Fruit fly (Drosophila melanogaster) whole organism, embryonic: ENCODE data around the gene Ir68b.

Experiments
- Asciz ChIP-seq: fragments of 200-800 bp; sonication (Bioruptor generic); optimal IDR thresholded peaks from 2 replicates; lab custom pipeline; 2017; ENCODE audit warnings: missing biosample characterization, mild to moderate bottlenecking, missing genetic modification characterization, missing genetic modification reagents
- B-H2 ChIP-seq: fragments of 200-800 bp; sonication (Bioruptor generic); optimal IDR thresholded peaks from 2 replicates; lab custom pipeline; 2018; ENCODE audit warnings: missing biosample characterization, mild to moderate bottlenecking, missing genetic modification characterization
- BtbVII ChIP-seq: fragments of 200-800 bp; sonication (Bioruptor generic); optimal IDR thresholded peaks from 3 replicates; lab custom pipeline; 2017; ENCODE audit warnings: missing biosample characterization, mild to moderate bottlenecking, missing genetic modification characterization
- CG12219 ChIP-seq: fragments of 200-800 bp; sonication (Bioruptor generic); optimal IDR thresholded peaks from 3 replicates; lab custom pipeline; 2018; ENCODE audit warnings: missing biosample characterization, mild to moderate bottlenecking, missing genetic modification characterization
- CG13775 ChIP-seq: fragments of 200-800 bp; sonication (Bioruptor generic); optimal IDR thresholded peaks from 3 replicates; lab custom pipeline; 2017; ENCODE audit warnings: missing biosample characterization, mild to moderate bottlenecking, missing genetic modification characterization
- CG14014 ChIP-seq: fragments of 200-800 bp; sonication (Bioruptor generic); IDR thresholded peaks from 2 replicates; pipeline ENCODE4 v1.3.6; 2022; ENCODE audit warnings: missing biosample characterization, missing genetic modification characterization
- CG15601 ChIP-seq: fragments of 200-800 bp; sonication (Bioruptor generic); optimal IDR thresholded peaks from 3 replicates; lab custom pipeline; 2019; ENCODE audit warnings: missing biosample characterization, mild to moderate bottlenecking, missing genetic modification characterization, moderate library complexity
- CG18262 ChIP-seq: fragments of 200-800 bp; optimal IDR thresholded peaks from 3 replicates; lab custom pipeline; 2019; ENCODE audit warnings: missing biosample characterization, mild to moderate bottlenecking, missing genetic modification characterization, moderate library complexity
- CG2120 ChIP-seq: fragments of 200-800 bp; sonication (Bioruptor generic); optimal IDR thresholded peaks from 3 replicates; lab custom pipeline; 2016; ENCODE audit warnings: missing biosample characterization, missing genetic modification characterization
- CG30431 ChIP-seq: fragments of 200-800 bp; sonication (Bioruptor generic); optimal IDR thresholded peaks from 2 replicates; lab custom pipeline; 2017; ENCODE audit warnings: missing biosample characterization, missing genetic modification characterization
- CG3281 ChIP-seq: fragments of 200-800 bp; sonication (Bioruptor generic); optimal IDR thresholded peaks from 3 replicates; lab custom pipeline; 2017; ENCODE audit warnings: missing biosample characterization, mild to moderate bottlenecking, missing genetic modification characterization
- CG43689 ChIP-seq: fragments of 200-800 bp; sonication (Bioruptor generic); IDR thresholded peaks from 2 replicates; pipeline ENCODE4 v1.3.6; 2022; ENCODE audit warnings: missing biosample characterization, missing genetic modification characterization
- CG4404 ChIP-seq: fragments of 200-800 bp; sonication (Bioruptor generic); IDR thresholded peaks from 2 replicates; pipeline ENCODE4 v1.3.6; 2022; ENCODE audit warnings: missing biosample characterization, missing genetic modification characterization
- CG4820 ChIP-seq: fragments of 200-800 bp; sonication (Bioruptor generic); optimal IDR thresholded peaks from 3 replicates; lab custom pipeline; 2016; ENCODE audit warnings: missing biosample characterization, missing genetic modification characterization
- CG6854 ChIP-seq: fragments of 200-800 bp; sonication (Bioruptor generic); optimal IDR thresholded peaks from 3 replicates; lab custom pipeline; 2017; ENCODE audit warnings: missing biosample characterization, mild to moderate bottlenecking, missing genetic modification characterization
- CG7357 ChIP-seq: fragments of 200-800 bp; sonication (Bioruptor generic); IDR thresholded peaks from 3 replicates; pipeline ENCODE4 v1.3.6; 2022; ENCODE audit warnings: missing biosample characterization, missing genetic modification characterization
- CG7839 ChIP-seq: fragments of 200-800 bp; sonication (Bioruptor generic); optimal IDR thresholded peaks from 3 replicates; lab custom pipeline; 2018; ENCODE audit warnings: missing biosample characterization, mild to moderate bottlenecking, missing genetic modification characterization, moderate library complexity
- CG8290 ChIP-seq, 3 experiments: fragments of 200-800 bp; sonication (Bioruptor generic); optimal IDR thresholded peaks; 2 replicates each; lab custom pipeline; 2016 to 2019; ENCODE audit warnings: missing biosample characterization in 3 of 3, missing genetic modification characterization in 3 of 3, mild to moderate bottlenecking in 2 of 3, moderate library complexity in 1 of 3
- CG9609 ChIP-seq: fragments of 200-800 bp; sonication (Bioruptor generic); optimal IDR thresholded peaks from 3 replicates; lab custom pipeline; 2016; ENCODE audit warnings: missing biosample characterization, missing genetic modification characterization
- CG9876 ChIP-seq: fragments of 200-800 bp; sonication (Bioruptor generic); optimal IDR thresholded peaks from 2 replicates; lab custom pipeline; 2016; ENCODE audit warnings: missing biosample characterization, missing genetic modification characterization
- CoRest ChIP-seq: fragments of 200-800 bp; sonication (Bioruptor generic); optimal IDR thresholded peaks from 3 replicates; lab custom pipeline; 2018; ENCODE audit warnings: missing biosample characterization, mild to moderate bottlenecking, missing genetic modification characterization, moderate library complexity
- Ets97D ChIP-seq: fragments of 200-800 bp; sonication (Bioruptor generic); optimal IDR thresholded peaks from 3 replicates; lab custom pipeline; 2016; ENCODE audit warnings: missing biosample characterization, missing genetic modification characterization
- Hr51 ChIP-seq, 2 experiments: fragments of 200-800 bp; sonication (Bioruptor generic); optimal IDR thresholded peaks; 2 replicates in 1 of 2; 3 replicates in 1 of 2; lab custom pipeline; 2016 to 2018; ENCODE audit warnings: missing biosample characterization in 2 of 2, missing genetic modification characterization in 2 of 2, mild to moderate bottlenecking in 1 of 2, moderate library complexity in 1 of 2
- Lim3 ChIP-seq: fragments of 200-800 bp; sonication (Bioruptor generic); IDR thresholded peaks from 2 replicates; pipeline ENCODE4 v1.3.6; 2022; ENCODE audit warnings: missing biosample characterization, missing genetic modification characterization
- Lpt ChIP-seq: fragments of >200 bp; optimal IDR thresholded peaks from 2 replicates; lab custom pipeline; 2018; ENCODE audit warnings: missing biosample characterization, missing genetic modification characterization
- Nf-YB ChIP-seq: fragments of 200-800 bp; sonication (Bioruptor generic); optimal IDR thresholded peaks from 3 replicates; lab custom pipeline; 2019; ENCODE audit warnings: missing biosample characterization, mild to moderate bottlenecking, missing genetic modification characterization, moderate library complexity
- Pdp1 ChIP-seq, 2 experiments: fragments of 200-800 bp; sonication (Bioruptor generic); optimal IDR thresholded peaks; 3 replicates each; lab custom pipeline; 2016; ENCODE audit warnings: missing biosample characterization in 2 of 2, missing genetic modification characterization in 2 of 2, mild to moderate bottlenecking in 1 of 2, moderate library complexity in 1 of 2
- Ptx1 ChIP-seq: fragments of 200-800 bp; sonication (Bioruptor generic); IDR thresholded peaks from 2 replicates; pipeline ENCODE4 v1.3.6; 2022; ENCODE audit warnings: missing biosample characterization, missing genetic modification characterization
- Side ChIP-seq: fragments of 200-800 bp; sonication (Bioruptor generic); optimal IDR thresholded peaks from 2 replicates; lab custom pipeline; 2016; ENCODE audit warnings: missing biosample characterization, missing genetic modification characterization
- Six4 ChIP-seq: fragments of 200-800 bp; sonication (Bioruptor generic); optimal IDR thresholded peaks from 2 replicates; lab custom pipeline; 2016; ENCODE audit warnings: missing biosample characterization, missing genetic modification characterization
- TFAM ChIP-seq: fragments of 200-800 bp; sonication (Bioruptor generic); optimal IDR thresholded peaks from 2 replicates; lab custom pipeline; 2017; ENCODE audit warnings: missing biosample characterization, missing genetic modification characterization, inconsistent platforms
- Taf1 ChIP-seq: fragments of 200-800 bp; sonication (Bioruptor generic); IDR thresholded peaks from 2 replicates; pipeline ENCODE4 v1.3.6; 2022; ENCODE audit warnings: missing biosample characterization, missing genetic modification characterization
- ab ChIP-seq: fragments of 200-800 bp; sonication (Bioruptor generic); optimal IDR thresholded peaks from 2 replicates; lab custom pipeline; 2016; ENCODE audit warnings: missing biosample characterization, missing genetic modification characterization
- abd-A ChIP-seq: fragments of 200-800 bp; sonication (Bioruptor generic); optimal IDR thresholded peaks from 3 replicates; lab custom pipeline; 2019; ENCODE audit warnings: missing biosample characterization, mild to moderate bottlenecking, missing genetic modification characterization, moderate library complexity
- ac ChIP-seq: fragments of 200-800 bp; sonication (Bioruptor generic); optimal IDR thresholded peaks from 3 replicates; lab custom pipeline; 2017; ENCODE audit warnings: missing biosample characterization, mild to moderate bottlenecking, missing genetic modification characterization
- cad ChIP-seq: fragments of >200 bp; optimal IDR thresholded peaks from 2 replicates; lab custom pipeline; 2017; ENCODE audit warnings: missing biosample characterization, missing genetic modification characterization
- chm ChIP-seq: fragments of 200-800 bp; sonication (Bioruptor generic); IDR thresholded peaks from 2 replicates; pipeline ENCODE4 v1.3.6; 2022; ENCODE audit warnings: missing biosample characterization, missing genetic modification characterization
- crp ChIP-seq, 2 experiments: fragments of 200-800 bp; sonication (Bioruptor generic); optimal IDR thresholded peaks; 2 replicates in 1 of 2; 3 replicates in 1 of 2; lab custom pipeline; 2017; ENCODE audit warnings: missing biosample characterization in 2 of 2, missing genetic modification characterization in 2 of 2, mild to moderate bottlenecking in 1 of 2, moderate library complexity in 1 of 2
- dmrt11E ChIP-seq: fragments of 200-800 bp; sonication (Bioruptor generic); optimal IDR thresholded peaks from 3 replicates; lab custom pipeline; 2018; ENCODE audit warnings: missing biosample characterization, mild to moderate bottlenecking, missing genetic modification characterization, moderate library complexity
- fd3F ChIP-seq: fragments of 200-800 bp; sonication (Bioruptor generic); optimal IDR thresholded peaks from 2 replicates; lab custom pipeline; 2018; ENCODE audit warnings: missing biosample characterization, mild to moderate bottlenecking, missing genetic modification characterization, moderate library complexity
- grau ChIP-seq: fragments of 200-800 bp; optimal IDR thresholded peaks from 3 replicates; lab custom pipeline; 2019; ENCODE audit warnings: missing biosample characterization, mild to moderate bottlenecking, missing genetic modification characterization, moderate library complexity
- gsb-n ChIP-seq: fragments of 200-800 bp; sonication (Bioruptor generic); optimal IDR thresholded peaks from 3 replicates; lab custom pipeline; 2018; ENCODE audit warnings: missing biosample characterization, mild to moderate bottlenecking, missing genetic modification characterization
- jing ChIP-seq: fragments of 200-800 bp; sonication (Bioruptor generic); optimal IDR thresholded peaks from 2 replicates; lab custom pipeline; 2018; ENCODE audit warnings: missing biosample characterization, mild to moderate bottlenecking, missing genetic modification characterization
- nerfin-1 ChIP-seq: fragments of 200-800 bp; sonication (Bioruptor generic); optimal IDR thresholded peaks from 3 replicates; lab custom pipeline; 2019; ENCODE audit warnings: missing biosample characterization, mild to moderate bottlenecking, missing genetic modification characterization, moderate library complexity
- p53 ChIP-seq: fragments of 200-800 bp; sonication (Bioruptor generic); optimal IDR thresholded peaks from 2 replicates; lab custom pipeline; 2016; ENCODE audit warnings: missing biosample characterization, missing genetic modification characterization
- pb ChIP-seq: fragments of 200-800 bp; sonication (Bioruptor generic); optimal IDR thresholded peaks from 3 replicates; lab custom pipeline; 2016; ENCODE audit warnings: missing biosample characterization, missing genetic modification characterization
- peb ChIP-seq: fragments of 200-800 bp; sonication (Bioruptor generic); IDR thresholded peaks from 2 replicates; pipeline ENCODE4 v1.3.6; 2022; ENCODE audit warnings: missing biosample characterization, missing genetic modification characterization
- sim ChIP-seq: fragments of 200-800 bp; sonication (Bioruptor generic); IDR thresholded peaks from 2 replicates; pipeline ENCODE4 v1.3.6; 2022; ENCODE audit warnings: missing biosample characterization, missing genetic modification characterization
- so ChIP-seq: fragments of 200-800 bp; sonication (Bioruptor generic); IDR thresholded peaks from 3 replicates; pipeline ENCODE4 v1.3.6; 2022; ENCODE audit warnings: missing biosample characterization, missing genetic modification characterization
- zf30C ChIP-seq: fragments of 200-800 bp; sonication (Bioruptor generic); optimal IDR thresholded peaks from 3 replicates; lab custom pipeline; 2018; ENCODE audit warnings: missing biosample characterization, mild to moderate bottlenecking, missing genetic modification characterization

Ir68b gene

DNA sequence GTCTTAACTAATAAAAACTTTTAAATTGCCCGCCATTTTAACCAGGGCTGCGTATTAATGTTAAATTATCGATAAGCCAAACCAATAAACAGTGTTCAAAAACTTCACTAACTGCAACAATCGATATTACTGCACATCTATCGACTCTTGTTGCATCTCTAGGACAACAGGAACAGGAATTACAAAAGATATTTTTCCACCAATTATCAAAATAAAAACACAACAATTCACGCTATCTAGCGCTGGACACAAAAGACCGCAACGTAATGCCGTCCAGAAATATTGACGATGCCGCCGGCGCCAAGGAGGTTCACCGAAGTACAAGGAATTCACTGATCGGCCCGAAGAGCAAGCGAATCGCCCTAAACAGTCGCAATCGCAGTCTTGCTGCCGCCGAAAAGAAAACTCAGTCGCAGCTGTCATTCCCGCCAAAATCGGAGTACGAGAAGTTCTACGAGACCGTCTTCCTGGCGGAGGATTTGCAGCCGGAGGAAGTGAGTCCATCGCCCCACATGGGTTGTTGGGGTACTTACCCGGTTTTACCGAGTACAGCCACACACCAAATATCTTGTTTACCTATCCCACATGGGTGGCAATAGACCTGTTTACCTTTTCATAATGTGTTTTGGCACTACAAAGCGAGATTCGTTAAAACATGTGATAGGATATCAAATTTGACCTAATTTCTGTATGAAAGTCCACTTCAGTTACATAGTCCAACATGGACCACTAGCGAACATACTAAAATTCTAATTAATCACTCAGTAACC, 11.0 kb downstream of the Ir68b start, which contains the start of gene vers (continued):
- TF ChIP-seq CoRest (tag; lab: Kevin White, UChicago) (peak; percentile 14), CG9609 (GFP tag; lab: Kevin White, UChicago) (no peak), BtbVII (GFP tag; lab: Kevin White, UChicago) (no peak), CG9876 (GFP tag; lab: Kevin White, UChicago) (no peak), Nf-YB (GFP tag; lab: Kevin White, UChicago) (no peak), Hr51 (GFP tag; optimal IDR thresholded peaks at IDR 0.05; lab: Kevin White, UChicago) (no peak), CG4820 (GFP tag; lab: Kevin White, UChicago) (no peak), nerfin-1 (tag; lab: Kevin White, UChicago) (no peak), dmrt11E (tag; lab: Kevin White, UChicago) (no peak), chm (GFP tag; lab: Robert Waterston, UW) (no peak), gsb-n (tag; lab: Kevin White, UChicago) (peak; percentile 19), cad (GFP tag; lab: Kevin White, UChicago) (no peak), CG43689 (GFP tag; lab: Robert Waterston, UW) (no peak), crp (GFP tag; optimal IDR thresholded peaks at IDR 0.05; lab: Kevin White, UChicago) (no peak), abd-A (no peak), Taf1 (GFP tag; lab: Robert Waterston, UW) (no peak), CG6854 (GFP tag; lab: Kevin White, UChicago) (no peak), fd3F (GFP tag; lab: Kevin White, UChicago) (no peak), sim (GFP tag; lab: Robert Waterston, UW) (no peak), CG15601 (tag; lab: Kevin White, UChicago) (no peak), CG7839 (tag; lab: Kevin White, UChicago) (no peak), Asciz (no peak), CG30431 (no peak), CG7357 (GFP tag; lab: Robert Waterston, UW) (no peak), B-H2 (GFP tag; lab: Kevin White, UChicago) (peak; percentile 43), CG4404 (GFP tag; lab: Robert Waterston, UW) (no peak), so (GFP tag; lab: Robert Waterston, UW) (no peak), Ets97D (GFP tag; lab: Kevin White, UChicago) (peak; percentile 58), zf30C (GFP tag; lab: Kevin White, UChicago) (no peak), peb (GFP tag; lab: Robert Waterston, UW) (no peak), grau (tag; lab: Kevin White, UChicago) (peak; percentile 10), pb (GFP tag; lab: Kevin White, UChicago) (no peak), Ptx1 (GFP tag; lab: Robert Waterston, UW) (no peak), Pdp1 (GFP tag; optimal IDR thresholded peaks at IDR 0.05; lab: Kevin White, UChicago) (peak in 1 of 2 experiments; percentile 47), Six4 (GFP tag; lab: Kevin White, UChicago) (no peak), Lpt (GFP tag; lab: Kevin White, UChicago) (no peak), CG12219 (no peak), CG14014 (GFP tag; lab: Robert Waterston, UW) (peak; percentile 64; the same call in 1 of the 2 replicates), jing (GFP tag; lab: Kevin White, UChicago) (no peak), CG18262 (tag; lab: Kevin White, UChicago) (no peak), CG3281 (GFP tag; lab: Kevin White, UChicago) (no peak), CG2120 (GFP tag; lab: Kevin White, UChicago) (peak; percentile 42), ab (GFP tag; lab: Kevin White, UChicago) (no peak), TFAM (GFP tag; lab: Kevin White, UChicago) (no peak), p53 (GFP tag; lab: Kevin White, UChicago) (no peak), Lim3 (no peak), ac (GFP tag; lab: Kevin White, UChicago) (no peak), Side (GFP tag; lab: Kevin White, UChicago) (peak; percentile 28), CG8290 (GFP tag; optimal IDR thresholded peaks at IDR 0.05; lab: Kevin White, UChicago) (no peak), CG8290 (tag; optimal IDR thresholded peaks at IDR 0.05; lab: Kevin White, UChicago) (peak in 1 of 2 experiments; percentile 63), CG13775 (GFP tag; lab: Kevin White, UChicago) (no peak)
